Worm (Caenorhabditis elegans) whole organism, L4 larva: ENCODE data around the gene chhy-1.
A peak's percentile ranks its signal among the peaks of the same experiment; 100 is the strongest.

Experiments
- F10B5.3 ChIP-seq: sonication (generic microtip); optimal IDR thresholded peaks from 2 replicates; lab custom pipeline; 2016; ENCODE audit warnings: mild to moderate bottlenecking, missing genetic modification characterization, missing compliant biosample characterization
- F37D6.2 ChIP-seq: sonication (generic microtip); optimal IDR thresholded peaks from 2 replicates; lab custom pipeline; 2016; ENCODE audit warnings: mild to moderate bottlenecking, missing genetic modification characterization, missing compliant biosample characterization
- F44E2.7 ChIP-seq: fragments of 200-800 bp; sonication (Bioruptor generic); IDR thresholded peaks from 2 replicates; pipeline ENCODE4 v2.1.2; 2022; ENCODE audit warnings: missing genetic modification characterization, missing compliant biosample characterization
- T26A8.4 ChIP-seq: fragments of 200-800 bp; sonication (Bioruptor generic); IDR thresholded peaks from 2 replicates; pipeline ENCODE4 v1.3.6; 2022; ENCODE audit warnings: missing genetic modification characterization, missing compliant biosample characterization
- Y75B8A.6 ChIP-seq: fragments of 200-800 bp; sonication (Bioruptor generic); IDR thresholded peaks from 2 replicates; pipeline ENCODE4 v1.3.6; 2022; ENCODE audit warnings: missing genetic modification reagents, missing genetic modification characterization, missing compliant biosample characterization
- ZK546.5 ChIP-seq, 2 experiments: sonication (generic microtip); optimal IDR thresholded peaks; 2 replicates each; lab custom pipeline; 2017; ENCODE audit warnings: missing biosample characterization in 2 of 2, missing genetic modification characterization in 2 of 2
- aly-2 ChIP-seq: sonication (generic microtip); optimal IDR thresholded peaks from 2 replicates; lab custom pipeline; 2018; ENCODE audit warnings: missing biosample characterization, missing genetic modification characterization
- attf-4 ChIP-seq: sonication (generic microtip); optimal IDR thresholded peaks from 3 replicates; lab custom pipeline; 2017; ENCODE audit warnings: missing biosample characterization, missing genetic modification characterization
- ceh-20 ChIP-seq: fragments of 200-800 bp; sonication (Bioruptor generic); IDR thresholded peaks from 2 replicates; pipeline ENCODE4 v1.3.6; 2022; ENCODE audit warnings: missing genetic modification reagents, missing genetic modification characterization, missing compliant biosample characterization
- ceh-28 ChIP-seq: fragments of 150-350 bp; optimal IDR thresholded peaks from 2 replicates; lab custom pipeline; 2014; ENCODE audit warnings: missing biosample characterization, missing genetic modification reagents, missing genetic modification characterization
- ceh-44 ChIP-seq: fragments of 200-800 bp; sonication (Bioruptor generic); IDR thresholded peaks from 2 replicates; pipeline ENCODE4 v1.3.6; 2022; ENCODE audit warnings: missing genetic modification reagents, missing genetic modification characterization, missing compliant biosample characterization
- ceh-62 ChIP-seq: sonication (generic microtip); optimal IDR thresholded peaks from 2 replicates; lab custom pipeline; 2017; ENCODE audit warnings: missing biosample characterization, missing genetic modification characterization
- ceh-82 ChIP-seq: sonication (generic microtip); optimal IDR thresholded peaks from 2 replicates; lab custom pipeline; 2017; ENCODE audit warnings: missing biosample characterization, missing genetic modification characterization
- cey-2 ChIP-seq: sonication (generic microtip); optimal IDR thresholded peaks from 3 replicates; lab custom pipeline; 2017; ENCODE audit warnings: missing genetic modification characterization, mild to moderate bottlenecking, missing compliant biosample characterization, antibody characterized with exemption, borderline replicate concordance; ENCODE audit not compliant: insufficient read depth
- ctbp-1 ChIP-seq: fragments of 200-800 bp; sonication (Bioruptor generic); IDR thresholded peaks from 2 replicates; pipeline ENCODE4 v1.3.6; 2022; ENCODE audit warnings: missing genetic modification reagents, missing genetic modification characterization, missing compliant biosample characterization
- daf-19 ChIP-seq: fragments of 200-800 bp; sonication (Bioruptor generic); conservative IDR thresholded peaks from 2 replicates; pipeline ENCODE4 v1.3.6; 2022; ENCODE audit warnings: missing genetic modification characterization, missing compliant biosample characterization
- dmd-8 ChIP-seq: fragments of 200-800 bp; sonication (Bioruptor generic); IDR thresholded peaks from 2 replicates; pipeline ENCODE4 v1.3.6; 2022; ENCODE audit warnings: missing genetic modification characterization, missing compliant biosample characterization
- fkh-10 ChIP-seq: fragments of 150-350 bp; optimal IDR thresholded peaks from 2 replicates; lab custom pipeline; 2014; ENCODE audit warnings: missing biosample characterization, missing genetic modification reagents, missing genetic modification characterization
- fos-1 ChIP-seq: fragments of 150-350 bp; optimal IDR thresholded peaks from 2 replicates; lab custom pipeline; 2014; ENCODE audit warnings: missing biosample characterization, missing genetic modification characterization
- hif-1 ChIP-seq, 2 experiments: sonication (generic microtip); optimal IDR thresholded peaks; 2 replicates each; lab custom pipeline; 2016 to 2017; ENCODE audit warnings: missing compliant biosample characterization in 2 of 2, missing genetic modification characterization in 2 of 2, missing genetic modification reagents in 2 of 2, missing genotype in 2 of 2, mild to moderate bottlenecking in 1 of 2
- hlh-11 ChIP-seq: fragments of 200-800 bp; sonication (Bioruptor generic); optimal IDR thresholded peaks from 2 replicates; lab custom pipeline; 2018; ENCODE audit warnings: mild to moderate bottlenecking, missing genetic modification characterization, missing compliant biosample characterization
- lin-1 ChIP-seq: fragments of 200-800 bp; sonication (Bioruptor generic); IDR thresholded peaks from 2 replicates; pipeline ENCODE4 v1.3.6; 2022; ENCODE audit warnings: missing genetic modification reagents, missing genetic modification characterization, missing compliant biosample characterization
- lin-29 ChIP-seq: fragments of 200-800 bp; sonication (Bioruptor generic); IDR thresholded peaks from 2 replicates; pipeline ENCODE4 v1.3.6; 2022; ENCODE audit warnings: missing genetic modification reagents, missing genetic modification characterization, missing compliant biosample characterization
- lin-38 ChIP-seq: fragments of 200-800 bp; sonication (Bioruptor generic); IDR thresholded peaks from 2 replicates; pipeline ENCODE4 v1.3.6; 2022; ENCODE audit warnings: missing genetic modification reagents, missing genetic modification characterization, missing compliant biosample characterization
- lin-39 ChIP-seq: fragments of 150-350 bp; optimal IDR thresholded peaks from 2 replicates; lab custom pipeline; 2014; ENCODE audit warnings: missing biosample characterization, missing genetic modification reagents, missing genetic modification characterization
- lsy-2 ChIP-seq, 2 experiments: fragments of 150-350 bp in 1 of 2; sonication (generic microtip) in 1 of 2; optimal IDR thresholded peaks; 2 replicates each; lab custom pipeline; 2014 to 2017; ENCODE audit warnings: missing biosample characterization in 2 of 2, missing genetic modification characterization in 2 of 2
- madf-5 ChIP-seq, 2 experiments: fragments of 200-800 bp; sonication (Bioruptor generic); IDR thresholded peaks; 2 replicates each; pipeline ENCODE4 v1.3.6; 2022; ENCODE audit warnings: missing compliant biosample characterization in 2 of 2, missing genetic modification characterization in 2 of 2
- mdl-1 ChIP-seq, 2 experiments: fragments of 150-350 bp in 1 of 2; sonication (generic microtip) in 1 of 2; optimal IDR thresholded peaks; 2 replicates each; lab custom pipeline; 2014 to 2017; ENCODE audit warnings: missing biosample characterization in 2 of 2, missing genetic modification characterization in 2 of 2
- mes-2 ChIP-seq: sonication (generic microtip); optimal IDR thresholded peaks from 2 replicates; lab custom pipeline; 2016; ENCODE audit warnings: missing genotype, mild to moderate bottlenecking, missing genetic modification characterization, missing compliant biosample characterization; ENCODE audit not compliant: poor library complexity, severe bottlenecking
- mxl-3 ChIP-seq: fragments of 200-800 bp; sonication (Bioruptor generic); optimal IDR thresholded peaks from 2 replicates; lab custom pipeline; 2018; ENCODE audit warnings: mild to moderate bottlenecking, missing genetic modification characterization, missing compliant biosample characterization
- nhr-102 ChIP-seq: sonication (generic microtip); optimal IDR thresholded peaks from 2 replicates; lab custom pipeline; 2016; ENCODE audit warnings: mild to moderate bottlenecking, missing genetic modification characterization, moderate library complexity, missing compliant biosample characterization
- nhr-111 ChIP-seq: fragments of 200-800 bp; sonication (Bioruptor generic); optimal IDR thresholded peaks from 2 replicates; lab custom pipeline; 2018; ENCODE audit warnings: mild to moderate bottlenecking, missing genetic modification characterization, missing compliant biosample characterization
- nhr-237 ChIP-seq: sonication (generic microtip); optimal IDR thresholded peaks from 2 replicates; lab custom pipeline; 2017; ENCODE audit warnings: missing biosample characterization, missing genetic modification characterization
- nhr-25 ChIP-seq: sonication (generic microtip); optimal IDR thresholded peaks from 2 replicates; lab custom pipeline; 2017; ENCODE audit warnings: missing genetic modification characterization, mild to moderate bottlenecking, missing compliant biosample characterization, antibody characterized with exemption, moderate library complexity, borderline replicate concordance; ENCODE audit not compliant: insufficient read depth
- nhr-41 ChIP-seq: fragments of 200-800 bp; sonication (Bioruptor generic); IDR thresholded peaks from 2 replicates; pipeline ENCODE4 v1.3.6; 2022; ENCODE audit warnings: missing genetic modification reagents, missing genetic modification characterization, missing compliant biosample characterization
- nhr-42 ChIP-seq: fragments of 200-800 bp; sonication (Bioruptor generic); IDR thresholded peaks from 2 replicates; pipeline ENCODE4 v1.3.6; 2022; ENCODE audit warnings: missing genetic modification characterization, missing compliant biosample characterization
- nhr-48 ChIP-seq: sonication (generic microtip); optimal IDR thresholded peaks from 2 replicates; lab custom pipeline; 2016; ENCODE audit warnings: mild to moderate bottlenecking, missing genetic modification characterization, missing compliant biosample characterization
- nhr-6 ChIP-seq: fragments of 150-350 bp; optimal IDR thresholded peaks from 2 replicates; lab custom pipeline; 2014; ENCODE audit warnings: missing biosample characterization, missing genetic modification characterization
- rbr-2 ChIP-seq: sonication (generic microtip); optimal IDR thresholded peaks from 2 replicates; lab custom pipeline; 2016; ENCODE audit warnings: missing genotype, missing genetic modification characterization, missing compliant biosample characterization
- saeg-2 ChIP-seq: fragments of 200-800 bp; sonication (Bioruptor generic); IDR thresholded peaks from 2 replicates; pipeline ENCODE4 v1.3.6; 2022; ENCODE audit warnings: missing genetic modification reagents, missing genetic modification characterization, missing compliant biosample characterization
- skn-1 ChIP-seq: fragments of 150-350 bp; optimal IDR thresholded peaks from 2 replicates; lab custom pipeline; 2014; ENCODE audit warnings: missing biosample characterization, missing genetic modification characterization
- snpc-4 ChIP-seq: fragments of 150-350 bp; optimal IDR thresholded peaks from 2 replicates; lab custom pipeline; 2014; ENCODE audit warnings: missing biosample characterization, missing genetic modification characterization
- unc-130 ChIP-seq: sonication (generic microtip); optimal IDR thresholded peaks from 2 replicates; lab custom pipeline; 2016; ENCODE audit warnings: missing genetic modification reagents, missing genetic modification characterization, missing compliant biosample characterization
- unc-39 ChIP-seq: sonication (generic microtip); optimal IDR thresholded peaks from 2 replicates; lab custom pipeline; 2017; ENCODE audit warnings: missing biosample characterization, missing genetic modification characterization
- unc-62 ChIP-seq, 3 experiments: fragments of 150-350 bp in 1 of 3; sonication (generic microtip); optimal IDR thresholded peaks in 2 of 3; peaks in 1 of 3; 1 replicate in 1 of 3; 2 replicates in 2 of 3; lab custom pipeline; 2014 to 2017; ENCODE audit warnings: missing biosample characterization in 3 of 3, missing genetic modification characterization in 3 of 3, missing genetic modification reagents in 3 of 3, missing genotype in 1 of 3
- zfp-2 ChIP-seq: sonication (generic microtip); optimal IDR thresholded peaks from 2 replicates; lab custom pipeline; 2016; ENCODE audit warnings: mild to moderate bottlenecking, missing genetic modification characterization, missing compliant biosample characterization
- zip-2 ChIP-seq: fragments of 150-350 bp; optimal IDR thresholded peaks from 2 replicates; lab custom pipeline; 2014; ENCODE audit warnings: missing biosample characterization, missing genetic modification characterization
- ztf-11 ChIP-seq: fragments of 150-350 bp; optimal IDR thresholded peaks from 2 replicates; lab custom pipeline; 2014; ENCODE audit warnings: missing biosample characterization, missing genetic modification characterization
- ztf-7 ChIP-seq: fragments of 150-350 bp; optimal IDR thresholded peaks from 2 replicates; lab custom pipeline; 2014; ENCODE audit warnings: missing biosample characterization, missing genetic modification characterization

The chhy-1 gene

DNA sequence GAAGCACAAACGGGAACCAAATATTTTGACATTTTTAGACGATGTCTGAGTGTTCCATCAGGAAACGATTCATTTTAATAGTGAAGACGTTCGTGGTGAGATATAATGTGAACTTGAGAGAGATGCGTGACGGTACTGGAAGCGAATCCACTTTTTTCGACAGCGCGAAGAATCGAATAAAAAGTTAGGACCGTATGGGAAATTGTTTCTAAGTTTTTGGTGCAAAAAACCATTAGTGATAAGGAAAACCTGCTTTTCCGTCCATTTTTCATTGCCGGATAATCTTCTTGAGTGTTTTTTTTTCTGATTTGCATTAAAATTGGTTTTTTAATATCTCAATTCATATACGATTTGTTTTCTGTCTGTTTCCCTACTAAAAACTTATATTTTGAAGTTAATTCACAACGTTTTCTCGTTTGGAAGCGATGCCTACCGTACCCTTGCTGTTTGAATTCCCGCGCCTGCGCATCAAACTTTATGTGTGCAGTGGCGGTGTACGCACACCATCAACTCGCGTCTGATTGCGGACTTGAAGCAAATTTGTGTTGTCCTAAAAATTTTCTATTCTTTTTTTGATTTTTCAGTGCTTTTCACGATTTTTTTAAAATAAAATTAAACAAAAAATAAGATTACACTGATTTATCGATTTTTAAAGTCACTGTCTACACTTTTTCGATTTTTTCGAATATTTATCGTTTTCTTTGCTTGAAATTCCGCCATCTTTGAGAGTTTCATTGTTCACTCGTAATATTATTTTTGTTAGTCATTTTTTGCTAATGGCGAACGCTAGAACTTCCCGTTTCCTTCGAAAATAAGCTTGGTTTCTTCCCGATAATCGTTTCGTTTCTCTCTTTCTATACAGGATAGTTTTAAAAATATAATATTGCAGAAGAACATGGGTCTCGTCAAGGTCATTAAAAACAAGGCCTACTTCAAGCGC lies 48.1 kb downstream of the chhy-1 start, which contains the start of the genes col-38 and rpl-5:
Gene col-38, minus strand, starts transcription at position 51 of the 940 bp plus-strand sequence.
Gene rpl-5, plus strand, starts transcription at position 890 of the 940 bp plus-strand sequence.
- TF ChIP-seq attf-4 (tag; lab: Kevin White, UChicago) (no peak), nhr-41 (GFP tag; lab: Robert Waterston, UW) (no peak), saeg-2 (GFP tag; lab: Robert Waterston, UW) (no peak), ceh-20 (no peak), mes-2 (tag; lab: Kevin White, UChicago) (peak; percentile 92), daf-19 (GFP tag; lab: Robert Waterston, UW) (0 out of 2 replicates have a peak, but pooled peaks have one; percentile 51), ceh-82 (tag; lab: Kevin White, UChicago) (no peak), nhr-102 (tag; lab: Kevin White, UChicago) (peak; percentile 66), snpc-4 (no peak), zfp-2 (peak; percentile 87), ZK546.5 (tag; optimal IDR thresholded peaks at IDR 0.05; lab: Kevin White, UChicago) (peak; percentile 26 to 93), F44E2.7 (no peak), F37D6.2 (tag; lab: Kevin White, UChicago) (peak; percentile 49), lin-39 (tag; lab: Kevin White, UChicago) (no peak), Y75B8A.6 (no peak), ceh-44 (GFP tag; lab: Robert Waterston, UW) (peak; percentile 49; the same call in 1 of the 2 replicates), ceh-28 (tag; lab: Kevin White, UChicago) (no peak), nhr-6 (tag; lab: Kevin White, UChicago) (peak; percentile 88), nhr-42 (GFP tag; lab: Robert Waterston, UW) (peak; percentile 23; the same call in 1 of the 2 replicates), ctbp-1 (GFP tag; lab: Robert Waterston, UW) (no peak), skn-1 (tag; lab: Kevin White, UChicago) (no peak), mdl-1 (tag; optimal IDR thresholded peaks at IDR 0.05; lab: Kevin White, UChicago) (peak in 1 of 2 experiments; percentile 19), aly-2 (tag; lab: Kevin White, UChicago) (no peak), cey-2 (no peak), fos-1 (tag; lab: Kevin White, UChicago) (no peak), fkh-10 (GFP tag; lab: Kevin White, UChicago) (peak; percentile 90), rbr-2 (tag; lab: Kevin White, UChicago) (peak; percentile 87), F10B5.3 (tag; lab: Kevin White, UChicago) (no peak), mxl-3 (peak; percentile 67), nhr-48 (tag; lab: Kevin White, UChicago) (peak; percentile 55), nhr-25 (tag; lab: Kevin White, UChicago) (peak; percentile 34), hif-1 (tag; optimal IDR thresholded peaks at IDR 0.05; lab: Kevin White, UChicago) (peak in 1 of 2 experiments; percentile 78), lsy-2 (tag; optimal IDR thresholded peaks at IDR 0.05; lab: Kevin White, UChicago) (peak; percentile 89 to 98), unc-130 (GFP tag; lab: Kevin White, UChicago) (peak; percentile 17), ztf-7 (no peak), zip-2 (peak; percentile 7), unc-39 (tag; lab: Kevin White, UChicago) (no peak), T26A8.4 (GFP tag; lab: Robert Waterston, UW) (peak; percentile 69), dmd-8 (GFP tag; lab: Robert Waterston, UW) (no peak), ceh-62 (tag; lab: Kevin White, UChicago) (no peak), lin-29 (GFP tag; lab: Robert Waterston, UW) (no peak), nhr-111 (no peak), ztf-11 (tag; lab: Kevin White, UChicago) (no peak), lin-1 (GFP tag; lab: Robert Waterston, UW) (no peak), hlh-11 (tag; lab: Kevin White, UChicago) (peak; percentile 82), lin-38 (GFP tag; lab: Robert Waterston, UW) (peak; percentile 91), unc-62 (GFP tag; optimal IDR thresholded peaks at IDR 0.05 in 1 of 2; lab: Kevin White, UChicago) (peak in 1 of 2 experiments; percentile 96), unc-62 (tag; optimal IDR thresholded peaks at IDR 0.05; lab: Kevin White, UChicago) (no peak), madf-5 (GFP tag; IDR thresholded peaks at IDR 0.05; lab: Robert Waterston, UW) (no peak), nhr-237 (tag; lab: Kevin White, UChicago) (no peak)
